Worm (Caenorhabditis elegans): ENCODE results near the gene ZK287.4.

- TF ChIP-seq egl-27 (tag; optimal IDR thresholded peaks at IDR 0.05) = no peak
- TF ChIP-seq nhr-90 (tag; optimal IDR thresholded peaks at IDR 0.05; ENCODE audit: poor library complexity) = no peak
- TF ChIP-seq mef-2 (tag; optimal IDR thresholded peaks at IDR 0.05) = no peak
- TF ChIP-seq blmp-1 (tag; optimal IDR thresholded peaks at IDR 0.05) = no peak
- TF ChIP-seq swsn-7 (tag; optimal IDR thresholded peaks at IDR 0.05) = no peak
Observed at ce11 chrV:9716397-9716796, 30.9 kb upstream of the ZK287.4 start, which contains the start of gene str-188.
